Worm (Caenorhabditis elegans) whole organism, young adult: Measurements from ENCODE around the gene R07B1.8.

Source experiments
- F10E7.11 ChIP-seq: sonication (generic microtip); optimal IDR thresholded peaks from 2 replicates; lab custom pipeline; 2017; ENCODE audit warnings: mild to moderate bottlenecking, missing genetic modification characterization, moderate library complexity, missing compliant biosample characterization
- F37B4.10 ChIP-seq: fragments of 200-800 bp; sonication (Bioruptor generic); IDR thresholded peaks from 2 replicates; pipeline ENCODE4 v1.3.6; 2022; ENCODE audit warnings: missing genetic modification characterization, missing compliant biosample characterization
- F39B2.1 ChIP-seq: fragments of 200-800 bp; sonication (Bioruptor generic); IDR thresholded peaks from 2 replicates; pipeline ENCODE4 v1.3.6; 2022; ENCODE audit warnings: missing genetic modification reagents, missing genetic modification characterization, missing compliant biosample characterization
- Y53F4B.3 ChIP-seq: fragments of 200-800 bp; sonication (Bioruptor generic); IDR thresholded peaks from 2 replicates; pipeline ENCODE4 v1.3.6; 2022; ENCODE audit warnings: missing genetic modification reagents, missing genetic modification characterization, missing compliant biosample characterization
- ama-1 ChIP-seq, 3 experiments: fragments of 150-350 bp in 1 of 3; sonication (generic microtip) in 2 of 3; optimal IDR thresholded peaks; 2 replicates each; lab custom pipeline; 2014 to 2018; ENCODE audit warnings: missing biosample characterization in 2 of 3, missing genetic modification characterization in 2 of 3, missing genetic modification reagents in 2 of 3
- ceh-91 ChIP-seq: fragments of 200-800 bp; sonication (Bioruptor generic); IDR thresholded peaks from 2 replicates; pipeline ENCODE4 v1.3.6; 2022; ENCODE audit warnings: missing genetic modification reagents, missing genetic modification characterization, missing compliant biosample characterization
- egl-44 ChIP-seq: fragments of 200-800 bp; sonication (Bioruptor generic); IDR thresholded peaks from 2 replicates; pipeline ENCODE4 v1.3.6; 2022; ENCODE audit warnings: missing genetic modification reagents, missing genetic modification characterization, missing compliant biosample characterization
- hlh-26 ChIP-seq: fragments of 200-800 bp; sonication (Bioruptor generic); conservative IDR thresholded peaks from 2 replicates; pipeline ENCODE4 v1.3.6; 2022; ENCODE audit warnings: missing genetic modification reagents, missing genetic modification characterization, missing compliant biosample characterization
- pha-4 ChIP-seq: fragments of 150-350 bp; sonication (generic microtip); optimal IDR thresholded peaks from 2 replicates; lab custom pipeline; 2014; ENCODE audit warnings: missing biosample characterization, missing genetic modification reagents, missing genetic modification characterization
- snpc-1.1 ChIP-seq: sonication (generic microtip); optimal IDR thresholded peaks from 2 replicates; lab custom pipeline; 2017; ENCODE audit warnings: missing genetic modification characterization, mild to moderate bottlenecking, missing compliant biosample characterization, antibody characterized with exemption, moderate library complexity, missing genotype, missing genetic modification reagents; ENCODE audit not compliant: insufficient read depth
- snpc-4 ChIP-seq, 5 experiments: fragments of 150-350 bp in 1 of 5; sonication (generic microtip) in 4 of 5; optimal IDR thresholded peaks; 2 replicates each; lab custom pipeline; 2014 to 2018; ENCODE audit warnings: missing genetic modification characterization in 5 of 5, missing biosample characterization in 3 of 5, antibody characterized with exemption in 2 of 5, mild to moderate bottlenecking in 2 of 5, missing compliant biosample characterization in 2 of 5, missing genotype in 2 of 5, moderate library complexity in 2 of 5, missing genetic modification reagents in 1 of 5
- tlf-1 ChIP-seq: fragments of 200-800 bp; sonication (Bioruptor generic); optimal IDR thresholded peaks from 2 replicates; lab custom pipeline; 2018; ENCODE audit warnings: mild to moderate bottlenecking, missing genetic modification characterization, missing compliant biosample characterization
- unc-62 ChIP-seq: fragments of 150-350 bp; optimal IDR thresholded peaks from 2 replicates; lab custom pipeline; 2014; ENCODE audit warnings: missing biosample characterization, missing genetic modification reagents, missing genetic modification characterization

DNA sequence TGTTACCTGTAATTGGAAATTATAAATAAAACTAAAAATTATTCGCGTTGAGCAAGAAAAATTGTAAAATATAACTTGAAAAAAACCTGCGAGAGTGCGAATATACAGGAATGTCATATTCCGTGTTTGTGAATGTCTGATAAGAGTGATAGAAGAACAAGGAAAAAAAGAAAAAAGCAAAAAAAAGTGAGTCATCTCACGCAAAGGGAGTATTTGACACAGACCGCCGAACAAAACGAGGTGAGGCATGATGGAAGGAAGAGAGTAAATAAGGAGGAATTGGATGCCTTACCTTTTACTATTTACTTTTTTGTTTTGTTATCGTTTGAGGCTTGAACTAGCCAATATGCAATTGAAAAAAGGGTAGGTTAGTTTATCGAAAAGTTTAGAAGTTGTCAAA lies 19.9 kb upstream of the R07B1.8 start, which contains the start of gene F21G4.1:
- TF ChIP-seq F37B4.10 (GFP tag; lab: Robert Waterston, UW): no peak
- no peak for TF ChIP-seq snpc-4 (GFP tag; optimal IDR thresholded peaks at IDR 0.05; lab: Kevin White, UChicago)
- TF ChIP-seq snpc-4 (tag; optimal IDR thresholded peaks at IDR 0.05; lab: Kevin White, UChicago): no peak
- TF ChIP-seq F10E7.11 (tag; lab: Kevin White, UChicago): no peak
- no peak for TF ChIP-seq egl-44 (GFP tag; lab: Robert Waterston, UW)
- no peak for TF ChIP-seq tlf-1 (GFP tag; lab: Kevin White, UChicago)
- no peak for TF ChIP-seq ceh-91 (GFP tag; lab: Robert Waterston, UW)
- no peak for TF ChIP-seq Y53F4B.3
- no peak for TF ChIP-seq hlh-26 (GFP tag; lab: Robert Waterston, UW)
- TF ChIP-seq F39B2.1 (GFP tag; lab: Robert Waterston, UW): no peak
- no peak for TF ChIP-seq ama-1 (optimal IDR thresholded peaks at IDR 0.05; lab: Kevin White, UChicago)
- TF ChIP-seq ama-1 (GFP tag; optimal IDR thresholded peaks at IDR 0.05; lab: Kevin White, UChicago): no peak
- TF ChIP-seq snpc-1.1: no peak
- TF ChIP-seq pha-4 (tag; lab: Kevin White, UChicago): no peak
- no peak for TF ChIP-seq unc-62 (GFP tag; lab: Kevin White, UChicago)
